Fruit fly (Drosophila melanogaster): ENCODE data around the gene Dyrk2.

DNA sequence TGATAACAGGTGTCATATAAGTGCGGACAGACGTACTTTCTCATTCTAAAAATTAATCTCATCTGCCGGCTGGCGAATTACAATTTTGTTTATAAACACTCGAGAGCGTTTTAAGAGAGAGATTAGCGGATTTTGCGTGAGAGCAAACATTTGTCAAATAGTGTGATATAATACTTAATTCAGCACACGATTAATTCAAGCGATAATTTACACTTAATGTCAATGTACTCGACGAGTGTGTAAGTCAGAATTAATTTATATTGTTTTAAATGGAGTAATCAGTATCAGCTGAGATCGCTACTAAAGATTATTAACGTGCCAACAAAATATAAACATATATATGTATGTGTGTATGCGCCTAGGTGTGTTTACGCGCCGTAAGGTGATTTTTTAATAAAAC, 1.2 kb downstream of the Dyrk2 start:
- no peak for TF ChIP-seq CG8478 (optimal IDR thresholded peaks at IDR 0.05)
- no peak for TF ChIP-seq CTCF (optimal IDR thresholded peaks at IDR 0.05)
